Worm (Caenorhabditis elegans) whole organism, L1 larva: Measurements from ENCODE around the gene B0454.8.
A peak's percentile ranks its signal among the peaks of the same experiment; 100 is the strongest.

Source experiments
- C16A3.4 ChIP-seq: fragments of 150-350 bp; optimal IDR thresholded peaks from 2 replicates; lab custom pipeline; 2014; ENCODE audit warnings: missing biosample characterization, missing genetic modification characterization
- irx-1 ChIP-seq: sonication (generic microtip); optimal IDR thresholded peaks from 2 replicates; lab custom pipeline; 2016; ENCODE audit warnings: missing genetic modification characterization, missing compliant biosample characterization
- lir-3 ChIP-seq: sonication (generic microtip); optimal IDR thresholded peaks from 2 replicates; lab custom pipeline; 2016; ENCODE audit warnings: mild to moderate bottlenecking, missing genetic modification characterization, moderate library complexity, missing compliant biosample characterization; ENCODE audit not compliant: poor library complexity
- nhr-237 ChIP-seq: fragments of 150-350 bp; optimal IDR thresholded peaks from 2 replicates; lab custom pipeline; 2014; ENCODE audit warnings: missing biosample characterization, missing genetic modification characterization
- snpc-4 ChIP-seq: fragments of 150-350 bp; optimal IDR thresholded peaks from 2 replicates; lab custom pipeline; 2014; ENCODE audit warnings: missing biosample characterization, missing genetic modification characterization
- tlp-1 ChIP-seq: fragments of 150-350 bp; optimal IDR thresholded peaks from 2 replicates; lab custom pipeline; 2014; ENCODE audit warnings: missing biosample characterization, missing genetic modification characterization
- zip-4 ChIP-seq: fragments of 200-800 bp; sonication (Bioruptor generic); optimal IDR thresholded peaks from 2 replicates; lab custom pipeline; 2018; ENCODE audit warnings: mild to moderate bottlenecking, missing genetic modification characterization, moderate library complexity, missing compliant biosample characterization

DNA sequence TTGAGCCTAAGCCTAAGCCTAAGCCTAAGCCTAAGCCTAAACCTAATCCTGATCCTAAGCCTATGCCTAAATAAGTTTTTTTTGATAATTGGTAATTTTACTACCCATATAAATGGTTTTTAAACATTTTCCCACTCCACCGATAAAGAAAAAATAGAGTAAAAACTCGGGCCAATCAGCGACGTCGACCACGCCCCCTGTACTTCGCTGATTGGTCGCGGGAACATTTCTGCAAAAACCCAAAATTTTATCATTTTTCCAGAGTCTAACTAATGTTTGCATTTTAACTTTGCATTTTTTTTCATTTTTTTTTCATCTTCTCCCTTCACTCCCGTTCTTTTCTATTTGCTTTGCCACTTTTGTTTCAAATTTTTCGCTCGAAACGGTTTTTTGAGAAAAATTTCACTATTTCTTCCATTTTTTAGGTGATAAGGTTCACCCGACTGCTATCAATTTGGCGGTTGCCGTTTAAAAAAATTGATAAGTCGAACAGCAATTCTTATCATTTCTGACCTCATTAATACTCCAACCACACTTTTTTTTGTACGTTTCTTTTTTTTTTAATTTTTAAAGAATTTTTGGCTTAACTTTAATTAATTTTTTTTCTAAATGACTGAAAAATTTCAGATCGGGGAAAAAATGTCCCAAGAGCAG, 28.9 kb downstream of the B0454.8 start, which contains the start of gene C41H7.2:
- TF ChIP-seq zip-4 (GFP tag; lab: Kevin White, UChicago), result no peak
- no peak for TF ChIP-seq nhr-237 (tag; lab: Kevin White, UChicago)
- TF ChIP-seq tlp-1 (tag; lab: Kevin White, UChicago), result peak; percentile 40
- no peak for TF ChIP-seq irx-1
- no peak for TF ChIP-seq snpc-4 (tag; lab: Kevin White, UChicago)
- no peak for TF ChIP-seq C16A3.4 (tag; lab: Kevin White, UChicago)
- TF ChIP-seq lir-3 (tag; lab: Kevin White, UChicago), result no peak
